Fruit fly (Drosophila melanogaster) whole organism, pupa: ENCODE measurements around the gene CG15347.

Experiments used
- CG10348 ChIP-seq: fragments of 200-800 bp; sonication (Bioruptor generic); IDR thresholded peaks from 2 replicates; pipeline ENCODE4 v1.3.6; 2022; ENCODE audit warnings: missing biosample characterization, missing genetic modification characterization
- CG12605 ChIP-seq: fragments of 200-800 bp; sonication (Bioruptor generic); IDR thresholded peaks from 2 replicates; pipeline ENCODE4 v1.3.6; 2022; ENCODE audit warnings: missing biosample characterization, missing genetic modification characterization
- CG14655 ChIP-seq: fragments of 200-800 bp; sonication (Bioruptor generic); optimal IDR thresholded peaks from 3 replicates; lab custom pipeline; 2017; ENCODE audit warnings: mild to moderate bottlenecking, missing biosample characterization, missing genetic modification reagents, missing genetic modification characterization
- CG17806 ChIP-seq: fragments of 200-800 bp; sonication (Bioruptor generic); optimal IDR thresholded peaks from 2 replicates; lab custom pipeline; 2018; ENCODE audit warnings: missing biosample characterization, mild to moderate bottlenecking, missing genetic modification characterization, moderate library complexity
- CG32121 ChIP-seq: fragments of 200-800 bp; sonication (Bioruptor generic); IDR thresholded peaks from 2 replicates; pipeline ENCODE4 v1.3.6; 2022; ENCODE audit warnings: missing biosample characterization, missing genetic modification characterization
- CG8159 ChIP-seq: fragments of 200-800 bp; sonication (Bioruptor generic); optimal IDR thresholded peaks from 3 replicates; lab custom pipeline; 2018; ENCODE audit warnings: missing biosample characterization, mild to moderate bottlenecking, missing genetic modification characterization, moderate library complexity
- Ets98B ChIP-seq: fragments of 200-800 bp; sonication (Bioruptor generic); IDR thresholded peaks from 2 replicates; pipeline ENCODE4 v1.3.6; 2022; ENCODE audit warnings: missing biosample characterization, missing genetic modification characterization
- Pif1A ChIP-seq: fragments of 200-800 bp; sonication (Bioruptor generic); optimal IDR thresholded peaks from 3 replicates; lab custom pipeline; 2016; ENCODE audit warnings: missing biosample characterization, missing genetic modification characterization

- TF ChIP-seq CG12605 (no peak), CG10348 (no peak), Ets98B (GFP tag; lab: Robert Waterston, UW) (no peak), CG14655 (GFP tag; lab: Kevin White, UChicago) (no peak), CG32121 (GFP tag; lab: Robert Waterston, UW) (no peak), Pif1A (GFP tag; lab: Kevin White, UChicago) (no peak), CG17806 (no peak), CG8159 (tag; lab: Kevin White, UChicago) (no peak)
These were observed 8.3 kb upstream of the CG15347 start, which contains the start of gene CG12116 for dm6 chrX:8468962-8469459.
